Fruit fly (Drosophila melanogaster) whole organism, prepupa: Measurements from ENCODE around the gene CG42371.

Experiments
- Blimp-1 ChIP-seq: fragments of 200-800 bp; sonication (Bioruptor generic); optimal IDR thresholded peaks from 3 replicates; lab custom pipeline; 2017; ENCODE audit warnings: missing biosample characterization, missing genetic modification characterization, mild to moderate bottlenecking, moderate library complexity, missing genetic modification reagents
- CG10631 ChIP-seq: fragments of 200-800 bp; sonication (Bioruptor generic); optimal IDR thresholded peaks from 2 replicates; lab custom pipeline; 2016; ENCODE audit warnings: missing biosample characterization, missing genetic modification characterization
- CG11294 ChIP-seq: fragments of 200-800 bp; sonication (Bioruptor generic); IDR thresholded peaks from 2 replicates; pipeline ENCODE4 v1.3.6; 2022; ENCODE audit warnings: missing biosample characterization, missing genetic modification characterization
- CG11762 ChIP-seq: fragments of 200-800 bp; sonication (Bioruptor generic); optimal IDR thresholded peaks from 3 replicates; lab custom pipeline; 2016; ENCODE audit warnings: missing biosample characterization, missing genetic modification characterization; ENCODE audit not compliant: insufficient read depth
- CG11902 ChIP-seq: fragments of 200-800 bp; sonication (Bioruptor generic); optimal IDR thresholded peaks from 3 replicates; lab custom pipeline; 2016; ENCODE audit warnings: missing biosample characterization, missing genetic modification characterization
- CG15336 ChIP-seq: fragments of 200-800 bp; sonication (Bioruptor generic); IDR thresholded peaks from 2 replicates; pipeline ENCODE4 v1.3.6; 2022; ENCODE audit warnings: missing biosample characterization, missing genetic modification characterization
- CG1621 ChIP-seq: fragments of 200-800 bp; sonication (Bioruptor generic); optimal IDR thresholded peaks from 3 replicates; lab custom pipeline; 2018; ENCODE audit warnings: missing biosample characterization, mild to moderate bottlenecking, missing genetic modification characterization
- CG16779 ChIP-seq: fragments of 200-800 bp; sonication (Bioruptor generic); optimal IDR thresholded peaks from 3 replicates; lab custom pipeline; 2017; ENCODE audit warnings: missing biosample characterization, mild to moderate bottlenecking, missing genetic modification characterization
- CG3032 ChIP-seq: fragments of 200-800 bp; optimal IDR thresholded peaks from 2 replicates; lab custom pipeline; 2019; ENCODE audit warnings: missing biosample characterization, mild to moderate bottlenecking, missing genetic modification characterization, moderate library complexity
- CG31627 ChIP-seq: fragments of 200-800 bp; sonication (Bioruptor generic); optimal IDR thresholded peaks from 3 replicates; lab custom pipeline; 2016; ENCODE audit warnings: missing biosample characterization, missing genetic modification characterization
- CG32006 ChIP-seq: fragments of 200-800 bp; sonication (Bioruptor generic); optimal IDR thresholded peaks from 3 replicates; lab custom pipeline; 2017; ENCODE audit warnings: missing biosample characterization, mild to moderate bottlenecking, missing genetic modification characterization
- CG4318 ChIP-seq: fragments of 200-800 bp; sonication (Bioruptor generic); optimal IDR thresholded peaks from 3 replicates; lab custom pipeline; 2017; ENCODE audit warnings: missing biosample characterization, mild to moderate bottlenecking, missing genetic modification characterization
- CG6163 ChIP-seq: fragments of 200-800 bp; sonication (Bioruptor generic); IDR thresholded peaks from 3 replicates; pipeline ENCODE4 v1.3.6; 2022; ENCODE audit warnings: missing biosample characterization, missing genetic modification characterization
- CG6276 ChIP-seq: fragments of 200-800 bp; sonication (Bioruptor generic); optimal IDR thresholded peaks from 2 replicates; lab custom pipeline; 2017; ENCODE audit warnings: missing biosample characterization, mild to moderate bottlenecking, missing genetic modification characterization
- CG6792 ChIP-seq: fragments of 200-800 bp; sonication (Bioruptor generic); optimal IDR thresholded peaks from 3 replicates; lab custom pipeline; 2016; ENCODE audit warnings: missing biosample characterization, missing genetic modification characterization
- CG6808 ChIP-seq: fragments of 200-800 bp; sonication (Bioruptor generic); optimal IDR thresholded peaks from 3 replicates; lab custom pipeline; 2017; ENCODE audit warnings: missing biosample characterization, missing genetic modification characterization, mild to moderate bottlenecking, moderate library complexity, missing genetic modification reagents
- CG8632 ChIP-seq: fragments of 200-800 bp; sonication (Bioruptor generic); optimal IDR thresholded peaks from 3 replicates; lab custom pipeline; 2016; ENCODE audit warnings: missing biosample characterization, missing genetic modification characterization
- CG9139 ChIP-seq: fragments of 200-800 bp; sonication (Bioruptor generic); optimal IDR thresholded peaks from 3 replicates; lab custom pipeline; 2017; ENCODE audit warnings: missing biosample characterization, mild to moderate bottlenecking, missing genetic modification characterization
- Eip75B ChIP-seq: fragments of 200-800 bp; sonication (Bioruptor generic); optimal IDR thresholded peaks from 3 replicates; lab custom pipeline; 2016; ENCODE audit warnings: missing biosample characterization, missing genetic modification characterization
- Eip78C ChIP-seq: fragments of 200-800 bp; sonication (Bioruptor generic); peaks from one replicate; lab custom pipeline; 2016; ENCODE audit warnings: missing biosample characterization, missing genetic modification characterization
- Eip93F ChIP-seq: fragments of 200-800 bp; sonication (Bioruptor generic); optimal IDR thresholded peaks from 2 replicates; lab custom pipeline; 2016; ENCODE audit warnings: missing biosample characterization, mild to moderate bottlenecking, missing genetic modification characterization
- Ets21C ChIP-seq: fragments of 200-800 bp; sonication (Bioruptor generic); optimal IDR thresholded peaks from 3 replicates; lab custom pipeline; 2016; ENCODE audit warnings: missing biosample characterization, missing genetic modification characterization
- Ets96B ChIP-seq: fragments of 200-800 bp; optimal IDR thresholded peaks from 2 replicates; lab custom pipeline; 2019; ENCODE audit warnings: missing biosample characterization, mild to moderate bottlenecking, missing genetic modification characterization, moderate library complexity
- Gug ChIP-seq: fragments of 200-800 bp; sonication (Bioruptor generic); IDR thresholded peaks from 2 replicates; pipeline ENCODE4 v1.3.6; 2022; ENCODE audit warnings: missing biosample characterization, missing genetic modification characterization
- Hr38 ChIP-seq: sonication (Bioruptor generic); optimal IDR thresholded peaks from 2 replicates; lab custom pipeline; 2016; ENCODE audit warnings: missing biosample characterization, missing genetic modification characterization
- Hr39 ChIP-seq: fragments of 200-800 bp; sonication (Bioruptor generic); optimal IDR thresholded peaks from 2 replicates; lab custom pipeline; 2016; ENCODE audit warnings: missing biosample characterization, missing genetic modification characterization
- Lpt ChIP-seq: fragments of 200-800 bp; sonication (Bioruptor generic); optimal IDR thresholded peaks from 3 replicates; lab custom pipeline; 2016; ENCODE audit warnings: missing biosample characterization, missing genetic modification characterization
- Met ChIP-seq: fragments of 200-800 bp; sonication (Bioruptor generic); optimal IDR thresholded peaks from 3 replicates; lab custom pipeline; 2016; ENCODE audit warnings: missing biosample characterization, missing genetic modification characterization
- OdsH ChIP-seq: fragments of 200-800 bp; sonication (Bioruptor generic); optimal IDR thresholded peaks from 3 replicates; lab custom pipeline; 2016; ENCODE audit warnings: missing biosample characterization, missing genetic modification characterization
- Smox ChIP-seq: fragments of 200-800 bp; sonication (Bioruptor generic); optimal IDR thresholded peaks from 3 replicates; lab custom pipeline; 2016; ENCODE audit warnings: missing biosample characterization, missing genetic modification characterization
- Sox102F ChIP-seq: fragments of 200-800 bp; sonication (Bioruptor generic); optimal IDR thresholded peaks from 2 replicates; lab custom pipeline; 2016; ENCODE audit warnings: missing biosample characterization, mild to moderate bottlenecking, missing genetic modification characterization
- Sox14 ChIP-seq: fragments of 200-800 bp; sonication (Bioruptor generic); optimal IDR thresholded peaks from 3 replicates; lab custom pipeline; 2016; ENCODE audit warnings: missing biosample characterization, missing genetic modification characterization
- Sox15 ChIP-seq: fragments of 200-800 bp; sonication (Bioruptor generic); optimal IDR thresholded peaks from 3 replicates; lab custom pipeline; 2016; ENCODE audit warnings: missing biosample characterization, missing genetic modification characterization
- achi ChIP-seq: fragments of 200-800 bp; sonication (Bioruptor generic); optimal IDR thresholded peaks from 3 replicates; lab custom pipeline; 2016; ENCODE audit warnings: missing biosample characterization, missing genetic modification characterization
- acj6 ChIP-seq: fragments of 200-800 bp; sonication (Bioruptor generic); optimal IDR thresholded peaks from 3 replicates; lab custom pipeline; 2016; ENCODE audit warnings: missing biosample characterization, missing genetic modification characterization
- cyc ChIP-seq: fragments of 200-800 bp; sonication (Bioruptor generic); optimal IDR thresholded peaks from 3 replicates; lab custom pipeline; 2016; ENCODE audit warnings: missing biosample characterization, missing genetic modification characterization
- dac ChIP-seq: fragments of 200-800 bp; sonication (Bioruptor generic); optimal IDR thresholded peaks from 2 replicates; lab custom pipeline; 2017; ENCODE audit warnings: missing biosample characterization, mild to moderate bottlenecking, missing genetic modification characterization
- dsx ChIP-seq: fragments of 200-800 bp; optimal IDR thresholded peaks from 3 replicates; lab custom pipeline; 2019; ENCODE audit warnings: missing biosample characterization, mild to moderate bottlenecking, missing genetic modification characterization, moderate library complexity; ENCODE audit not compliant: poor library complexity, severe bottlenecking
- eg ChIP-seq: fragments of 200-800 bp; sonication (Bioruptor generic); IDR thresholded peaks from 3 replicates; pipeline ENCODE4 v1.3.6; 2022; ENCODE audit warnings: missing biosample characterization, missing genetic modification characterization
- esn ChIP-seq: fragments of 200-800 bp; sonication (Bioruptor generic); optimal IDR thresholded peaks from 2 replicates; lab custom pipeline; 2016; ENCODE audit warnings: missing biosample characterization, mild to moderate bottlenecking, missing genetic modification characterization, moderate library complexity
- fd59A ChIP-seq: fragments of 200-800 bp; sonication (Bioruptor generic); optimal IDR thresholded peaks from 2 replicates; lab custom pipeline; 2017; ENCODE audit warnings: missing biosample characterization, mild to moderate bottlenecking, missing genetic modification characterization, missing genetic modification reagents
- fd85E ChIP-seq: fragments of 200-800 bp; sonication (Bioruptor generic); optimal IDR thresholded peaks from 3 replicates; lab custom pipeline; 2016; ENCODE audit warnings: missing biosample characterization, missing genetic modification characterization
- fkh ChIP-seq: fragments of 200-800 bp; sonication (Bioruptor generic); optimal IDR thresholded peaks from 3 replicates; lab custom pipeline; 2017; ENCODE audit warnings: missing biosample characterization, mild to moderate bottlenecking, missing genetic modification characterization, moderate library complexity
- lz ChIP-seq: fragments of 200-800 bp; sonication (Bioruptor generic); optimal IDR thresholded peaks from 3 replicates; lab custom pipeline; 2016; ENCODE audit warnings: missing biosample characterization, missing genetic modification characterization
- net ChIP-seq: fragments of 200-800 bp; sonication (Bioruptor generic); optimal IDR thresholded peaks from 3 replicates; lab custom pipeline; 2016; ENCODE audit warnings: missing biosample characterization, missing genetic modification characterization
- pdm3 ChIP-seq: fragments of 200-800 bp; sonication (Bioruptor generic); optimal IDR thresholded peaks from 3 replicates; lab custom pipeline; 2016; ENCODE audit warnings: missing biosample characterization, missing genetic modification characterization
- salr ChIP-seq, 2 experiments: fragments of 200-800 bp; sonication (Bioruptor generic); optimal IDR thresholded peaks; 3 replicates each; lab custom pipeline; 2016 to 2018; ENCODE audit warnings: missing biosample characterization in 2 of 2, missing genetic modification characterization in 2 of 2, mild to moderate bottlenecking in 1 of 2
- spab ChIP-seq: fragments of 200-800 bp; sonication (Bioruptor generic); optimal IDR thresholded peaks from 2 replicates; lab custom pipeline; 2017; ENCODE audit warnings: missing biosample characterization, mild to moderate bottlenecking, missing genetic modification characterization, missing genetic modification reagents
- ss ChIP-seq, 2 experiments: fragments of 200-800 bp; sonication (Bioruptor generic); optimal IDR thresholded peaks; 2 replicates in 1 of 2; 3 replicates in 1 of 2; lab custom pipeline; 2017 to 2018; ENCODE audit warnings: mild to moderate bottlenecking in 2 of 2, missing biosample characterization in 2 of 2, missing genetic modification characterization in 2 of 2, moderate library complexity in 1 of 2
- svp ChIP-seq: fragments of 200-800 bp; sonication (Bioruptor generic); peaks from one replicate; lab custom pipeline; 2016; ENCODE audit warnings: missing biosample characterization, missing genetic modification characterization
- topi ChIP-seq: fragments of 200-800 bp; sonication (Bioruptor generic); optimal IDR thresholded peaks from 3 replicates; lab custom pipeline; 2016; ENCODE audit warnings: missing biosample characterization, missing genetic modification characterization
- vri ChIP-seq: fragments of 200-800 bp; sonication (Bioruptor generic); optimal IDR thresholded peaks from 3 replicates; lab custom pipeline; 2016; ENCODE audit warnings: missing biosample characterization, mild to moderate bottlenecking, missing genetic modification characterization

Gene CG42371

DNA sequence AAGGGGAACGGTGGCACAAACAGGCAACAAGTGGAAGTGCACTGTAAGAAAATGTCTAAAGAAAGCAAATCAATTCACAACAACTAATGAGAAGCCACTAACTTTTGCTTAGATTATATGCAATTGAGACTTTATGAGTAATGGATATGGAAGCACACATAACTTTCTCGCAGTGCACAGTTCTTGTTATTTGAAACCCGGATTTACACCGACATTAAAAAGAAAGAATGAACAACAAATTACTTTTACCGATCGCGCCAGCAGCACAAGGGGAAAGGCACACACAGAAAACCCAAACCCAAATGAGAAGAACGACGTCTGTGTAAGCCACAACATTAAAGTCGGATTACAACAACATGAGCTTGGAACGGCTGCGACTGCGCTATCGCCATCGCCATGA lies 27.9 kb downstream of the CG42371 start:
- TF ChIP-seq spab (peak; percentile 14), CG9139 (GFP tag; lab: Kevin White, UChicago) (no peak), net (GFP tag; lab: Kevin White, UChicago) (peak; percentile 69), CG6808 (GFP tag; lab: Kevin White, UChicago) (no peak), Hr39 (GFP tag; lab: Kevin White, UChicago) (peak; percentile 89), Lpt (GFP tag; lab: Kevin White, UChicago) (peak; percentile 43), fkh (GFP tag; lab: Kevin White, UChicago) (no peak), CG6163 (GFP tag; lab: Robert Waterston, UW) (peak; percentile 80), OdsH (GFP tag; lab: Kevin White, UChicago) (peak; percentile 73), CG16779 (no peak), CG3032 (tag; lab: Kevin White, UChicago) (peak; percentile 13), dac (GFP tag; lab: Kevin White, UChicago) (peak; percentile 51), fd59A (no peak), eg (peak; percentile 66), Met (GFP tag; lab: Kevin White, UChicago) (peak; percentile 90), salr (GFP tag; optimal IDR thresholded peaks at IDR 0.05; lab: Kevin White, UChicago) (peak; percentile 12 to 35), Gug (GFP tag; lab: Robert Waterston, UW) (no peak), CG10631 (GFP tag; lab: Kevin White, UChicago) (peak; percentile 68), Eip93F (GFP tag; lab: Kevin White, UChicago) (peak; percentile 35), dsx (peak; percentile 35), CG31627 (peak; percentile 90), Hr38 (no peak), CG11294 (GFP tag; lab: Robert Waterston, UW) (0 out of 2 replicates have a peak, but pooled peaks have one; percentile 19), CG1621 (peak; percentile 37), CG6792 (GFP tag; lab: Kevin White, UChicago) (peak; percentile 78), Sox102F (GFP tag; lab: Kevin White, UChicago) (peak; percentile 84), pdm3 (GFP tag; lab: Kevin White, UChicago) (peak; percentile 70), Blimp-1 (peak; percentile 64), Ets21C (peak; percentile 75), lz (GFP tag; lab: Kevin White, UChicago) (peak; percentile 88), Sox14 (peak; percentile 81), fd85E (GFP tag; lab: Kevin White, UChicago) (no peak), CG8632 (GFP tag; lab: Kevin White, UChicago) (peak; percentile 56), Eip75B (GFP tag; lab: Kevin White, UChicago) (peak; percentile 74), CG11762 (GFP tag; lab: Kevin White, UChicago) (peak; percentile 46), topi (peak; percentile 88), Eip78C (GFP tag; lab: Kevin White, UChicago) (peak; percentile 86), Sox15 (peak; percentile 63), achi (GFP tag; lab: Kevin White, UChicago) (peak; percentile 77), CG11902 (peak; percentile 66), vri (GFP tag; lab: Kevin White, UChicago) (peak; percentile 60), cyc (GFP tag; lab: Kevin White, UChicago) (peak; percentile 91), CG4318 (GFP tag; lab: Kevin White, UChicago) (peak; percentile 42), CG15336 (GFP tag; lab: Robert Waterston, UW) (peak; percentile 61; the same call in 1 of the 2 replicates), CG32006 (GFP tag; lab: Kevin White, UChicago) (peak; percentile 76), CG6276 (GFP tag; lab: Kevin White, UChicago) (peak; percentile 68), acj6 (GFP tag; lab: Kevin White, UChicago) (peak; percentile 76), Smox (GFP tag; lab: Kevin White, UChicago) (peak; percentile 84), ss (GFP tag; optimal IDR thresholded peaks at IDR 0.05; lab: Kevin White, UChicago) (no peak), esn (GFP tag; lab: Kevin White, UChicago) (peak; percentile 88), Ets96B (tag; lab: Kevin White, UChicago) (peak; percentile 45), svp (peak; percentile 92)
